Worm (Caenorhabditis elegans): ENCODE results near the gene srz-64.

Gene srz-64

DNA sequence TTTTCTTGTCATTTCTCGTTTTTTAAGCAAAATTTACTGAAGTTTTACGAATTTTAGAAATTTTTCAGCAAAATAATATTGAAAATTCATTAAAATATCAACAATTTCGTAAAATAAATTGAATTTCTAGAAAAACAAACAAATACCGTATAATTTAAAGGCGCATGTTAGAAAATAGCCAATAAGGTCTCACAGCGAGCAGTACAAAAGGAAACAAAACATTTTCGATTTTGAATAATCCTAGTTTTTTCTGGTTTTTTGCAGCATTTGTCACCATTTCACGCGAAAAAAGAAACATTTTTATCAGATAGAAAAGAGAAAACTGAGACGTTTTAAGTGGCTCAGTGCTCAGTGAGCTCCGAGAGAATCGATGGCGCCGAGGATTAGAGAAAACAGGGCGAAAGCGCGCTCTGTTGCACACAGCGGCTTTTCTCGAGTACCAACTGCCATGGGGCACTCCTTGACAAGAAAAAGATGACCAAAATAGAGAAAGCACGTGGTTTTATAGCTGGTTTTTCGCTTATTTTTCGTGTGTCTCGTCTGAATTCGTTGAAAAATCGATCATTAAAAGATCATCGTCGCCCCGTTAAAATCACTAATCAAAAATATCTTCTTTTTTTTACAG, 16.9 kb upstream of the srz-64 start, which contains the start of the genes alh-6 and fcho-1 (continued):
- no peak for TF ChIP-seq ztf-11 (tag; optimal IDR thresholded peaks at IDR 0.05)
- no peak for TF ChIP-seq nhr-84 (tag; optimal IDR thresholded peaks at IDR 0.05)
- TF ChIP-seq lin-13 (GFP tag; optimal IDR thresholded peaks at IDR 0.05) = no peak
- TF ChIP-seq lsy-2 (tag; optimal IDR thresholded peaks at IDR 0.05) = peak in 1 of 2 experiments; percentile 24
- TF ChIP-seq lin-35 (GFP tag; optimal IDR thresholded peaks at IDR 0.05) = peak; percentile 28 to 46
- TF ChIP-seq lin-14 (GFP tag; optimal IDR thresholded peaks at IDR 0.05) = peak; percentile 63
- TF ChIP-seq nhr-28 (tag; optimal IDR thresholded peaks at IDR 0.05) = no peak
- peak; percentile 19 for TF ChIP-seq nhr-20 (tag; optimal IDR thresholded peaks at IDR 0.05)
- peak; percentile 3 for TF ChIP-seq skn-1 (tag; optimal IDR thresholded peaks at IDR 0.05)
- TF ChIP-seq ceh-90 (tag; optimal IDR thresholded peaks at IDR 0.05) = no peak
- TF ChIP-seq pax-3 (tag; optimal IDR thresholded peaks at IDR 0.05) = no peak
- no peak for TF ChIP-seq fos-1 (tag; optimal IDR thresholded peaks at IDR 0.05)
- TF ChIP-seq rnt-1 (tag; optimal IDR thresholded peaks at IDR 0.05) = no peak
- TF ChIP-seq elt-3 (tag; optimal IDR thresholded peaks at IDR 0.05) = peak in 1 of 6 experiments; percentile 8
- TF ChIP-seq nhr-76 (tag; optimal IDR thresholded peaks at IDR 0.05) = no peak
- TF ChIP-seq nhr-85 (tag) = no peak
- TF ChIP-seq hpl-2 (GFP tag; optimal IDR thresholded peaks at IDR 0.05) = no peak
- TF ChIP-seq grh-1 (GFP tag; IDR thresholded peaks at IDR 0.05) = no peak
- peak; percentile 14; the same call in 1 of the 2 replicates for TF ChIP-seq isw-1 (GFP tag; IDR thresholded peaks at IDR 0.05)
- TF ChIP-seq xbp-1 (tag; optimal IDR thresholded peaks at IDR 0.05) = no peak
- TF ChIP-seq egl-13 (tag; optimal IDR thresholded peaks at IDR 0.05) = no peak
- no peak for TF ChIP-seq blmp-1 (tag; optimal IDR thresholded peaks at IDR 0.05)
- TF ChIP-seq snu-23 (GFP tag; optimal IDR thresholded peaks at IDR 0.05) = no peak
- no peak for TF ChIP-seq nhr-11 (tag; optimal IDR thresholded peaks at IDR 0.05)
- TF ChIP-seq nhr-19 (GFP tag; conservative IDR thresholded peaks at IDR 0.05) = no peak

DNA sequence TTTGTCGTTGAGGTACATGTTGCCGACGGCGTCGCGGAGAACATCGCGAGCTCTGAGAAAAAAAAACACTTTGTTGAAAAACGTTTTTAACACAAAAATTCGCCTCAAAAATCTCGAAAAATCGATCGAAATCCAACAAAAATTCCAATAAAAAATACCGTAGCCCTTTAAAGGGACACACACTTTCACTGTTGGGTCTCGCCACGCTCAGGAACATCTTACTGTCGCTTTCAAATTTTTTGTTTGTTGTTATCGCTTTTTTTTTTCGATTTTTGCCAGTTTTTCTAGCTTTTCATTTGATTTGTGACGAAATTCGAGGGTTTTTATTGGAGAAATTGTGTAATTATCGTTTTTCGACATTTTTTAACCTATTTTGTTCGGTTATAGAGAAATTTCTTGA, 13.5 kb upstream of the srz-64 start:
- no peak for TF ChIP-seq grh-1 (GFP tag; IDR thresholded peaks at IDR 0.05)
- TF ChIP-seq hlh-4 (tag; optimal IDR thresholded peaks at IDR 0.05) = no peak
- TF ChIP-seq efl-1 (optimal IDR thresholded peaks at IDR 0.05) = no peak
- no peak for TF ChIP-seq efl-1 (GFP tag; optimal IDR thresholded peaks at IDR 0.05 in 1 of 2)
- TF ChIP-seq ceh-63 (GFP tag; optimal IDR thresholded peaks at IDR 0.05) = no peak
- no peak for TF ChIP-seq efl-3 (GFP tag; optimal IDR thresholded peaks at IDR 0.05)
- TF ChIP-seq egl-27 (tag; optimal IDR thresholded peaks at IDR 0.05) = no peak
- no peak for TF ChIP-seq nhr-76 (tag; optimal IDR thresholded peaks at IDR 0.05)
- TF ChIP-seq hpl-2 (GFP tag; optimal IDR thresholded peaks at IDR 0.05) = no peak
- no peak for TF ChIP-seq fos-1 (tag; optimal IDR thresholded peaks at IDR 0.05)
- TF ChIP-seq unc-62 (GFP tag; optimal IDR thresholded peaks at IDR 0.05) = no peak
- TF ChIP-seq C16A3.4 (tag; optimal IDR thresholded peaks at IDR 0.05) = no peak
- no peak for TF ChIP-seq C04F5.9 (tag; optimal IDR thresholded peaks at IDR 0.05)
- no peak for TF ChIP-seq lin-13 (GFP tag; optimal IDR thresholded peaks at IDR 0.05)

DNA sequence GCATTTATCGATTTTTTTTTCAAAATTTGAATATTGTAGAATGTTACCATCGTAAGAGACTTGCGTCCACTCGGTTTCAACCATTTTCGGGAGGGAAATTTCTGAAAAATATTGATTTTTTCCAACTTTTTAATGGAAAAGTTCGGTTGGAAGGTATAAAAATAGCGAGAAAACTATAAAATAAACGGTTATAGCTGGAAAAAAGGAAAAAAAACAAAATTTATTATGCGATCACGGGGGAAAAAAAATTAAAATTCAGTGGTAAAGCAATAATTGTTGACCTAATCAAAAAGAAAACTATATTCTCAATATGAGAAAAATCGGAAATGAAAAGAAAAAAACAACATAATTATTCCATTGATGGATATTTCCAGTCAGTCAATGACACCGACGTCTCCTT, 13.0 kb upstream of the srz-64 start, which contains the start of gene emc-2:
emc-2 (minus strand) TSS at position 101 of the 400 bp plus-strand sequence.
- no peak for TF ChIP-seq blmp-1 (tag; optimal IDR thresholded peaks at IDR 0.05)
- TF ChIP-seq dsc-1 (tag; optimal IDR thresholded peaks at IDR 0.05) = no peak
- TF ChIP-seq efl-1 (optimal IDR thresholded peaks at IDR 0.05) = no peak
- TF ChIP-seq efl-1 (GFP tag; optimal IDR thresholded peaks at IDR 0.05 in 1 of 2) = peak in 1 of 2 experiments; percentile 57

DNA sequence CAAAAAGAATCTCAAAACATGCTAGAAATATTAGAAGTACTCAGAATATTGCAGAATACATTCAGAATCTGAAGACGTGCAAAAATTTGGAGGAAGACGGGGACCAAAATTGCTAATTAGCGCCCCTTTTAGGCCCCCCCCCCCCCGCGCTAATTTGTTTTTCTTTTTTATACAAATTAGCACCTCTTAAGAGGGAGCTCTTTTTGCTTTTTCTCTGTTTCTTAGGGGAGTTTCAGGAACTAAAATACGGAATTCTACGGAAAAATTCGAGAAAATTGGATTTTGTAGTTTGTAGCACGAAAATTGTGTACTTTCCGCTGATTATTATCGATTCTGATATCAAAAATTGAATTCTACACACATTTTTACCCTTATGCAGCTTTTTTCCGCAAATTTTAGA, 8.5 kb upstream of the srz-64 start, which contains the start of gene glb-31:
glb-31 (minus strand) TSS at position 101 of the 400 bp plus-strand sequence.
- TF ChIP-seq pax-3 (tag; optimal IDR thresholded peaks at IDR 0.05) = no peak
- no peak for TF ChIP-seq mep-1 (tag; optimal IDR thresholded peaks at IDR 0.05)
